Worm (Caenorhabditis elegans) whole organism, midembryonic: ENCODE data around the gene ugt-55.

Source experiments
- ref-1 ChIP-seq: fragments of 200-800 bp; sonication (Bioruptor generic); conservative IDR thresholded peaks from 2 replicates; pipeline ENCODE4 v1.3.6; 2022; ENCODE audit warnings: missing genetic modification reagents, missing genetic modification characterization, missing compliant biosample characterization
- ztf-23 ChIP-seq: fragments of 200-800 bp; sonication (Bioruptor generic); IDR thresholded peaks from 2 replicates; pipeline ENCODE4 v1.3.6; 2022; ENCODE audit warnings: missing genetic modification reagents, missing genetic modification characterization, missing compliant biosample characterization
- ztf-29 ChIP-seq: fragments of 200-800 bp; sonication (Bioruptor generic); IDR thresholded peaks from 2 replicates; pipeline ENCODE4 v1.3.6; 2022; ENCODE audit warnings: missing genetic modification reagents, missing genetic modification characterization, missing compliant biosample characterization

ce11 chrV:12234293-12235004 lies 22.0 kb upstream of the ugt-55 start, which contains the start of gene myo-3:
- TF ChIP-seq ref-1 (GFP tag; lab: Robert Waterston, UW) (no peak), ztf-29 (GFP tag; lab: Robert Waterston, UW) (no peak), ztf-23 (GFP tag; lab: Robert Waterston, UW) (no peak)
